Fruit fly (Drosophila melanogaster): ENCODE measurements around the gene pad.
A peak's percentile ranks its signal among the peaks of the same experiment; 100 is the strongest.

pad gene

dm6 chr3R:16337053-16337385 lies 5.1 kb upstream of the pad start (continued):
- TF ChIP-seq Blimp-1 (GFP tag; optimal IDR thresholded peaks at IDR 0.05) (peak; percentile 62), ci (GFP tag; IDR thresholded peaks at IDR 0.05) (peak; percentile 74; the same call in 2 of the 3 replicates), BEAF-32 (GFP tag; optimal IDR thresholded peaks at IDR 0.05) (no peak), tll (GFP tag; optimal IDR thresholded peaks at IDR 0.05) (peak in 1 of 2 experiments; percentile 66), ATbp (GFP tag; optimal IDR thresholded peaks at IDR 0.05) (no peak), NC2β (GFP tag; optimal IDR thresholded peaks at IDR 0.05) (peak; percentile 55), CG14667 (GFP tag; IDR thresholded peaks at IDR 0.05) (0 out of 2 replicates have a peak, but pooled peaks have one; percentile 23), ham (GFP tag; IDR thresholded peaks at IDR 0.05) (no peak), sqz (GFP tag; optimal IDR thresholded peaks at IDR 0.05) (no peak), D19A (tag; optimal IDR thresholded peaks at IDR 0.05) (no peak), Nf-YB (GFP tag; optimal IDR thresholded peaks at IDR 0.05) (no peak), gce (GFP tag; IDR thresholded peaks at IDR 0.05) (no peak), Max (GFP tag; optimal IDR thresholded peaks at IDR 0.05) (peak; percentile 43), D19B (GFP tag; optimal IDR thresholded peaks at IDR 0.05) (no peak), HmgD (GFP tag; optimal IDR thresholded peaks at IDR 0.05) (peak; percentile 20), CG31365 (tag; optimal IDR thresholded peaks at IDR 0.05) (no peak), slp2 (GFP tag; optimal IDR thresholded peaks at IDR 0.05) (peak; percentile 26), rib (GFP tag; IDR thresholded peaks at IDR 0.05) (no peak), Fer2 (tag; optimal IDR thresholded peaks at IDR 0.05) (no peak), CG11504 (tag; optimal IDR thresholded peaks at IDR 0.05) (peak; percentile 37), CG34224 (GFP tag; IDR thresholded peaks at IDR 0.05; ENCODE audit: partially characterized antibody) (no peak), CG18619 (GFP tag; optimal IDR thresholded peaks at IDR 0.05) (no peak), ato (GFP tag; IDR thresholded peaks at IDR 0.05; ENCODE audit: partially characterized antibody) (no peak), dimm (GFP tag; IDR thresholded peaks at IDR 0.05) (no peak), CG9727 (GFP tag; optimal IDR thresholded peaks at IDR 0.05) (peak; percentile 84), CG3838 (GFP tag; optimal IDR thresholded peaks at IDR 0.05) (no peak), CG4282 (GFP tag; optimal IDR thresholded peaks at IDR 0.05) (no peak)

- peak in 1 of 2 experiments; percentile 20 for TF ChIP-seq Pdp1 (GFP tag; optimal IDR thresholded peaks at IDR 0.05)
- TF ChIP-seq sens (GFP tag), result peak; percentile 41
- peak; percentile 86 for TF ChIP-seq exex (tag; optimal IDR thresholded peaks at IDR 0.05)
- peak; percentile 63 for TF ChIP-seq CG13894 (tag; optimal IDR thresholded peaks at IDR 0.05)
- TF ChIP-seq unc-4 (GFP tag; IDR thresholded peaks at IDR 0.05; ENCODE audit: partially characterized antibody), result no peak
- peak; percentile 58 for TF ChIP-seq grn (GFP tag; optimal IDR thresholded peaks at IDR 0.05)
- no peak for TF ChIP-seq al (GFP tag; IDR thresholded peaks at IDR 0.05)
- TF ChIP-seq CG30403 (GFP tag; optimal IDR thresholded peaks at IDR 0.05), result no peak
Measured at dm6 chr3R:16337863-16338262, 4.3 kb upstream of the pad start.

dm6 chr3R:16338342-16338741 lies 3.8 kb upstream of the pad start:
- TF ChIP-seq h (optimal IDR thresholded peaks at IDR 0.05) (no peak), CG11504 (tag; optimal IDR thresholded peaks at IDR 0.05) (peak; percentile 30), D19A (tag; optimal IDR thresholded peaks at IDR 0.05) (peak; percentile 45), Ada2b (GFP tag; IDR thresholded peaks at IDR 0.05) (no peak), CG9215 (GFP tag; IDR thresholded peaks at IDR 0.05) (no peak), CG13123 (GFP tag; optimal IDR thresholded peaks at IDR 0.05) (no peak), Ptx1 (GFP tag; IDR thresholded peaks at IDR 0.05) (no peak), HLH3B (GFP tag; IDR thresholded peaks at IDR 0.05) (no peak), Meics (GFP tag; optimal IDR thresholded peaks at IDR 0.05) (no peak), pho (GFP tag; optimal IDR thresholded peaks at IDR 0.05) (no peak), BtbVII (GFP tag; optimal IDR thresholded peaks at IDR 0.05) (no peak), pan (optimal IDR thresholded peaks at IDR 0.05) (no peak), pan (GFP tag; optimal IDR thresholded peaks at IDR 0.05 in 1 of 2, IDR thresholded peaks at IDR 0.05 in 1 of 2) (no peak), dpn (GFP tag; optimal IDR thresholded peaks at IDR 0.05) (no peak), fd102C (GFP tag; optimal IDR thresholded peaks at IDR 0.05) (no peak), NK7.1 (GFP tag; optimal IDR thresholded peaks at IDR 0.05) (no peak), schlank (tag; optimal IDR thresholded peaks at IDR 0.05) (no peak), fd64A (GFP tag; optimal IDR thresholded peaks at IDR 0.05) (no peak), Ets65A (GFP tag) (no peak)
